Fruit fly (Drosophila melanogaster) whole organism, embryonic: ENCODE results near the gene LanB1.

ENCODE experiments used
- CG10274 ChIP-seq: fragments of 200-800 bp; sonication (Bioruptor generic); optimal IDR thresholded peaks from 3 replicates; lab custom pipeline; 2017; ENCODE audit warnings: missing biosample characterization, mild to moderate bottlenecking, missing genetic modification characterization
- CG10366 ChIP-seq: fragments of 200-800 bp; sonication (Bioruptor generic); IDR thresholded peaks from 2 replicates; pipeline ENCODE4 v1.3.6; 2022; ENCODE audit warnings: missing biosample characterization, missing genetic modification characterization
- CG12071 ChIP-seq: fragments of 200-800 bp; sonication (Bioruptor generic); optimal IDR thresholded peaks from 3 replicates; lab custom pipeline; 2018; ENCODE audit warnings: missing biosample characterization, mild to moderate bottlenecking, missing genetic modification characterization
- CG13296 ChIP-seq: fragments of 200-800 bp; sonication (Bioruptor generic); optimal IDR thresholded peaks from 3 replicates; lab custom pipeline; 2018; ENCODE audit warnings: missing biosample characterization, mild to moderate bottlenecking, missing genetic modification characterization
- CG13894 ChIP-seq: fragments of 200-800 bp; sonication (Bioruptor generic); optimal IDR thresholded peaks from 3 replicates; lab custom pipeline; 2018; ENCODE audit warnings: missing biosample characterization, mild to moderate bottlenecking, missing genetic modification characterization, moderate library complexity
- CG15479 ChIP-seq: fragments of 200-800 bp; sonication (Bioruptor generic); optimal IDR thresholded peaks from 3 replicates; lab custom pipeline; 2019; ENCODE audit warnings: missing biosample characterization, mild to moderate bottlenecking, missing genetic modification characterization, moderate library complexity
- CG18011 ChIP-seq: fragments of 200-800 bp; sonication (Bioruptor generic); optimal IDR thresholded peaks from 2 replicates; lab custom pipeline; 2017; ENCODE audit warnings: missing biosample characterization, missing genetic modification characterization, mild to moderate bottlenecking, moderate library complexity, missing genotype
- CG31388 ChIP-seq: fragments of 200-800 bp; sonication (Bioruptor generic); optimal IDR thresholded peaks from 2 replicates; lab custom pipeline; 2016; ENCODE audit warnings: missing biosample characterization, missing genetic modification characterization
- CG31441 ChIP-seq: fragments of 200-800 bp; sonication (Bioruptor generic); IDR thresholded peaks from 2 replicates; pipeline ENCODE4 v1.3.6; 2022; ENCODE audit warnings: missing biosample characterization, missing genetic modification characterization
- CG34376 ChIP-seq: fragments of 200-800 bp; sonication (Bioruptor generic); optimal IDR thresholded peaks from 2 replicates; lab custom pipeline; 2018; ENCODE audit warnings: missing biosample characterization, mild to moderate bottlenecking, missing genetic modification characterization
- CG42726 ChIP-seq: fragments of 200-800 bp; sonication (Bioruptor generic); IDR thresholded peaks from 2 replicates; pipeline ENCODE4 v1.3.6; 2022; ENCODE audit warnings: missing biosample characterization, missing genetic modification characterization; ENCODE audit not compliant: partially characterized antibody
- CG6175 ChIP-seq: fragments of 200-800 bp; sonication (Bioruptor generic); IDR thresholded peaks from 3 replicates; pipeline ENCODE4 v1.3.6; 2022; ENCODE audit warnings: missing biosample characterization, missing genetic modification characterization
- CG6765 ChIP-seq: fragments of 200-800 bp; sonication (Bioruptor generic); optimal IDR thresholded peaks from 3 replicates; lab custom pipeline; 2017; ENCODE audit warnings: missing biosample characterization, mild to moderate bottlenecking, missing genetic modification characterization
- CG7271 ChIP-seq: fragments of 200-800 bp; sonication (Bioruptor generic); optimal IDR thresholded peaks from 2 replicates; lab custom pipeline; 2018; ENCODE audit warnings: missing biosample characterization, mild to moderate bottlenecking, missing genetic modification characterization, moderate library complexity
- CG8290 ChIP-seq, 3 experiments: fragments of 200-800 bp; sonication (Bioruptor generic); optimal IDR thresholded peaks; 2 replicates each; lab custom pipeline; 2016 to 2019; ENCODE audit warnings: missing biosample characterization in 3 of 3, missing genetic modification characterization in 3 of 3, mild to moderate bottlenecking in 2 of 3, moderate library complexity in 1 of 3
- E2f1 ChIP-seq: fragments of 200-800 bp; sonication (Bioruptor generic); IDR thresholded peaks from 2 replicates; pipeline ENCODE4 v1.3.6; 2022; ENCODE audit warnings: missing biosample characterization, missing genetic modification characterization
- HHEX ChIP-seq: fragments of 200-800 bp; sonication (Bioruptor generic); optimal IDR thresholded peaks from 3 replicates; lab custom pipeline; 2017; ENCODE audit warnings: missing biosample characterization, mild to moderate bottlenecking, missing genetic modification characterization, missing genetic modification reagents
- Meics ChIP-seq: fragments of 200-800 bp; sonication (Bioruptor generic); optimal IDR thresholded peaks from 2 replicates; lab custom pipeline; 2017; ENCODE audit warnings: missing biosample characterization, mild to moderate bottlenecking, missing genetic modification characterization
- NC2β ChIP-seq: fragments of 200-800 bp; sonication (Bioruptor generic); optimal IDR thresholded peaks from 2 replicates; lab custom pipeline; 2016; ENCODE audit warnings: missing biosample characterization, missing genetic modification characterization
- Pdp1 ChIP-seq, 2 experiments: fragments of 200-800 bp; sonication (Bioruptor generic); optimal IDR thresholded peaks; 3 replicates each; lab custom pipeline; 2016; ENCODE audit warnings: missing biosample characterization in 2 of 2, missing genetic modification characterization in 2 of 2, mild to moderate bottlenecking in 1 of 2, moderate library complexity in 1 of 2
- bbx ChIP-seq: fragments of 200-800 bp; sonication (Bioruptor generic); IDR thresholded peaks from 2 replicates; pipeline ENCODE4 v1.3.6; 2022; ENCODE audit warnings: missing biosample characterization, missing genetic modification characterization; ENCODE audit not compliant: partially characterized antibody
- cwo ChIP-seq: fragments of 200-800 bp; sonication (Bioruptor generic); optimal IDR thresholded peaks from 3 replicates; lab custom pipeline; 2017; ENCODE audit warnings: missing biosample characterization, missing genetic modification characterization, mild to moderate bottlenecking, moderate library complexity, missing genetic modification reagents
- dpn ChIP-seq, 2 experiments: fragments of 200-800 bp; sonication (Bioruptor generic); optimal IDR thresholded peaks; 3 replicates each; lab custom pipeline; 2016; ENCODE audit warnings: missing biosample characterization in 2 of 2, missing genetic modification characterization in 2 of 2
- eyg ChIP-seq: fragments of 200-800 bp; sonication (Bioruptor generic); optimal IDR thresholded peaks from 3 replicates; lab custom pipeline; 2016; ENCODE audit warnings: missing biosample characterization, missing genetic modification characterization
- fd96Cb ChIP-seq: fragments of 200-800 bp; sonication (Bioruptor generic); optimal IDR thresholded peaks from 2 replicates; lab custom pipeline; 2018; ENCODE audit warnings: missing biosample characterization, mild to moderate bottlenecking, missing genetic modification characterization, moderate library complexity
- gem ChIP-seq: fragments of 200-800 bp; sonication (Bioruptor generic); optimal IDR thresholded peaks from 2 replicates; lab custom pipeline; 2019; ENCODE audit warnings: missing biosample characterization, mild to moderate bottlenecking, missing genetic modification characterization, moderate library complexity
- gfzf ChIP-seq: fragments of 200-800 bp; sonication (Bioruptor generic); optimal IDR thresholded peaks from 2 replicates; lab custom pipeline; 2016; ENCODE audit warnings: missing biosample characterization, mild to moderate bottlenecking, missing genetic modification characterization, moderate library complexity
- jing ChIP-seq: fragments of 200-800 bp; sonication (Bioruptor generic); optimal IDR thresholded peaks from 2 replicates; lab custom pipeline; 2018; ENCODE audit warnings: missing biosample characterization, mild to moderate bottlenecking, missing genetic modification characterization
- lab ChIP-seq: fragments of 200-800 bp; sonication (Bioruptor generic); optimal IDR thresholded peaks from 3 replicates; lab custom pipeline; 2017; ENCODE audit warnings: missing biosample characterization, missing genetic modification characterization, mild to moderate bottlenecking, moderate library complexity, missing genetic modification reagents
- mirr ChIP-seq: fragments of 200-800 bp; sonication (Bioruptor generic); optimal IDR thresholded peaks from 3 replicates; lab custom pipeline; 2018; ENCODE audit warnings: missing biosample characterization, mild to moderate bottlenecking, missing genetic modification characterization
- sens ChIP-seq: fragments of 200-800 bp; sonication (Bioruptor generic); peaks from one replicate; lab custom pipeline; 2016; ENCODE audit warnings: missing biosample characterization, missing genetic modification characterization
- stc ChIP-seq: fragments of 200-800 bp; sonication (Bioruptor generic); IDR thresholded peaks from 2 replicates; pipeline ENCODE4 v1.3.6; 2022; ENCODE audit warnings: missing biosample characterization, missing genetic modification characterization
- wek ChIP-seq: fragments of 200-800 bp; sonication (Bioruptor generic); optimal IDR thresholded peaks from 3 replicates; lab custom pipeline; 2018; ENCODE audit warnings: missing biosample characterization, mild to moderate bottlenecking, missing genetic modification characterization, moderate library complexity

The LanB1 gene

dm6 chr2L:7777979-7778692, 33.1 kb upstream of the LanB1 start, which contains the start of gene CG7179 (continued):
- TF ChIP-seq CG6175 (GFP tag; lab: Robert Waterston, UW) (no peak), bbx (GFP tag; lab: Robert Waterston, UW) (no peak), HHEX (GFP tag; lab: Kevin White, UChicago) (peak; percentile 38), wek (no peak), Pdp1 (GFP tag; optimal IDR thresholded peaks at IDR 0.05; lab: Kevin White, UChicago) (peak in 1 of 2 experiments; percentile 62), sens (GFP tag; lab: Kevin White, UChicago) (peak; percentile 83), dpn (GFP tag; optimal IDR thresholded peaks at IDR 0.05; lab: Kevin White, UChicago) (no peak), E2f1 (GFP tag; lab: Robert Waterston, UW) (no peak), CG12071 (peak; percentile 26), lab (GFP tag; lab: Kevin White, UChicago) (peak; percentile 61), CG31441 (GFP tag; lab: Robert Waterston, UW) (no peak), CG8290 (GFP tag; optimal IDR thresholded peaks at IDR 0.05; lab: Kevin White, UChicago) (no peak), CG8290 (tag; optimal IDR thresholded peaks at IDR 0.05; lab: Kevin White, UChicago) (peak in 1 of 2 experiments; percentile 41), gem (peak; percentile 27), Meics (GFP tag; lab: Kevin White, UChicago) (peak; percentile 51), CG10274 (no peak), CG13296 (GFP tag; lab: Kevin White, UChicago) (peak; percentile 64), CG6765 (GFP tag; lab: Kevin White, UChicago) (peak; percentile 24), CG13894 (tag; lab: Kevin White, UChicago) (peak; percentile 43), jing (GFP tag; lab: Kevin White, UChicago) (no peak), CG7271 (tag; lab: Kevin White, UChicago) (no peak), cwo (peak; percentile 3), CG34376 (GFP tag; lab: Kevin White, UChicago) (peak; percentile 5), CG18011 (GFP tag; lab: Kevin White, UChicago) (no peak), stc (0 out of 2 replicates have a peak, but pooled peaks have one; percentile 12)
- TF ChIP-seq, all 482 proteins: peak for 40

dm6 chr2L:7779785-7780184, 31.5 kb upstream of the LanB1 start, which contains the start of gene Uro:
Uro (plus strand) TSS chr2L:7780085.
- TF ChIP-seq sens (GFP tag; lab: Kevin White, UChicago) (peak; percentile 18), gfzf (GFP tag; lab: Kevin White, UChicago) (no peak)

- no peak for TF ChIP-seq mirr (GFP tag; lab: Kevin White, UChicago)
- TF ChIP-seq CG31388 (GFP tag; lab: Kevin White, UChicago): no peak
- no peak for TF ChIP-seq CG15479 (GFP tag; lab: Kevin White, UChicago)
- no peak for TF ChIP-seq CG42726
- TF ChIP-seq eyg: no peak
- TF ChIP-seq CG10366 (GFP tag; lab: Robert Waterston, UW): no peak
- TF ChIP-seq NC2β (GFP tag; lab: Kevin White, UChicago): no peak
- no peak for TF ChIP-seq fd96Cb (tag; lab: Kevin White, UChicago)
- no peak for TF ChIP-seq CG31441 (GFP tag; lab: Robert Waterston, UW)
- TF ChIP-seq, all 482 proteins: peak for 0
These were observed 30.1 kb upstream of the LanB1 start, which contains the start of gene CG7164 for dm6 chr2L:7781165-7781564. CG7164 (plus strand) TSS chr2L:7781465.
